Worm (Caenorhabditis elegans) whole organism, mixed stage, embryonic: ENCODE results near the gene F47G3.1.

Experiments used
- lin-32 ChIP-seq: fragments of 200-800 bp; sonication (Bioruptor generic); optimal IDR thresholded peaks from 2 replicates; lab custom pipeline; 2018; ENCODE audit warnings: mild to moderate bottlenecking, missing genetic modification characterization, missing compliant biosample characterization
- nhr-76 ChIP-seq: sonication (generic microtip); optimal IDR thresholded peaks from 2 replicates; lab custom pipeline; 2017; ENCODE audit warnings: missing biosample characterization, missing genetic modification characterization
- unc-62 ChIP-seq: fragments of 150-350 bp; optimal IDR thresholded peaks from 2 replicates; lab custom pipeline; 2014; ENCODE audit warnings: missing biosample characterization, missing genetic modification reagents, missing genetic modification characterization

ce11 chrX:2342859-2343258 is 42.7 kb upstream of the F47G3.1 start, which contains the start of gene nlp-23:
- TF ChIP-seq lin-32 (no peak), unc-62 (GFP tag; lab: Kevin White, UChicago) (no peak), nhr-76 (tag; lab: Kevin White, UChicago) (no peak)
